Fruit fly (Drosophila melanogaster): ENCODE measurements around the gene Sfmbt.

Gene Sfmbt

DNA sequence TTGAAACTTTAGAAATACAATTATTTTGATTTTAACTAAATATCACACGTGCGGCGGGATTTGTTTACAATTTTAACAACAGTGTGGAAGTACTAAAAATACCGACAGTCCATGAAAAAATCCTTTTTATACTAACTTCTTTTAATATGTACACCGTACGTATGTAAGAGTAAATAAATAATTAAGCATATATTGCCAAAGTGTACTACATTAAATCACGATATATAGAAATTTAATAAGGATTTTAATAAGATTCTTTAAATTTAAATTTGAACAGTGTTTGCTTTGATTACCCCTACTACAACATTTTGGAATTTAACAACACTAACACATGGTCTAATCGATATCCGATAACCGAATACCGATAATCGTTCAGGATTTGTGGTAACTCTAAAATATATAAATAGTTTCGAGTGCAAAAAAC, 45.7 kb upstream of the Sfmbt start, which contains the start of the genes Ski6 and CG16812 (continued):
- TF ChIP-seq CG15269 (tag; optimal IDR thresholded peaks at IDR 0.05) (peak; percentile 83), tgo (GFP tag; IDR thresholded peaks at IDR 0.05) (peak; percentile 58; the same call in 2 of the 3 replicates), dati (GFP tag; IDR thresholded peaks at IDR 0.05) (no peak), HLH4C (GFP tag; IDR thresholded peaks at IDR 0.05; ENCODE audit: partially characterized antibody) (peak; percentile 42; the same call in 1 of the 3 replicates), CG2129 (GFP tag; IDR thresholded peaks at IDR 0.05; ENCODE audit: partially characterized antibody) (no peak), rib (GFP tag; IDR thresholded peaks at IDR 0.05) (no peak), Hr51 (GFP tag; optimal IDR thresholded peaks at IDR 0.05) (no peak), CG13894 (tag; optimal IDR thresholded peaks at IDR 0.05) (no peak), CrebB (tag; optimal IDR thresholded peaks at IDR 0.05) (peak; percentile 66), Optix (GFP tag; IDR thresholded peaks at IDR 0.05) (no peak), CG12219 (GFP tag; optimal IDR thresholded peaks at IDR 0.05) (no peak), tll (GFP tag; optimal IDR thresholded peaks at IDR 0.05) (no peak), fd102C (GFP tag; optimal IDR thresholded peaks at IDR 0.05) (no peak), phol (tag; optimal IDR thresholded peaks at IDR 0.05) (peak; percentile 82), insv (GFP tag; optimal IDR thresholded peaks at IDR 0.05) (peak in 1 of 2 experiments; percentile 33), Gsc (GFP tag; IDR thresholded peaks at IDR 0.05) (no peak), TFAM (GFP tag; optimal IDR thresholded peaks at IDR 0.05) (no peak), HLH3B (GFP tag; IDR thresholded peaks at IDR 0.05) (peak; percentile 64), MBD-R2 (GFP tag; IDR thresholded peaks at IDR 0.05) (peak; percentile 60; the same call in 1 of the 2 replicates), nom (GFP tag; optimal IDR thresholded peaks at IDR 0.05) (no peak), unpg (GFP tag; optimal IDR thresholded peaks at IDR 0.05) (no peak), gsb-n (tag; optimal IDR thresholded peaks at IDR 0.05) (peak; percentile 68), bcd (GFP tag; optimal IDR thresholded peaks at IDR 0.05) (peak; percentile 49), Mrtf (GFP tag; IDR thresholded peaks at IDR 0.05) (no peak), grau (tag; optimal IDR thresholded peaks at IDR 0.05) (peak; percentile 78), CG31224 (GFP tag; IDR thresholded peaks at IDR 0.05) (0 out of 2 replicates have a peak, but pooled peaks have one; percentile 10), CG18764 (GFP tag; optimal IDR thresholded peaks at IDR 0.05) (peak; percentile 47), az2 (GFP tag; optimal IDR thresholded peaks at IDR 0.05) (peak; percentile 71), CG34422 (GFP tag; IDR thresholded peaks at IDR 0.05) (no peak), Dll (GFP tag; IDR thresholded peaks at IDR 0.05; ENCODE audit: partially characterized antibody) (peak; percentile 51; the same call in 2 of the 4 replicates), lab (GFP tag; optimal IDR thresholded peaks at IDR 0.05) (no peak), bigmax (GFP tag; optimal IDR thresholded peaks at IDR 0.05) (no peak), fd3F (GFP tag; optimal IDR thresholded peaks at IDR 0.05) (peak; percentile 66), CG11093 (GFP tag; IDR thresholded peaks at IDR 0.05) (no peak), CG9932 (GFP tag; IDR thresholded peaks at IDR 0.05) (peak; percentile 78), tap (tag; optimal IDR thresholded peaks at IDR 0.05) (no peak), hkb (optimal IDR thresholded peaks at IDR 0.05) (no peak), hkb (GFP tag; IDR thresholded peaks at IDR 0.05) (peak; percentile 69), dm (GFP tag; optimal IDR thresholded peaks at IDR 0.05) (peak; percentile 43), CG3838 (GFP tag; optimal IDR thresholded peaks at IDR 0.05) (no peak), CG14441 (GFP tag; IDR thresholded peaks at IDR 0.05) (peak; percentile 54), croc (GFP tag; conservative IDR thresholded peaks at IDR 0.05) (no peak), D (optimal IDR thresholded peaks at IDR 0.05) (no peak), D (GFP tag; optimal IDR thresholded peaks at IDR 0.05) (no peak), p53 (GFP tag; optimal IDR thresholded peaks at IDR 0.05) (no peak), gcm2 (GFP tag; optimal IDR thresholded peaks at IDR 0.05) (no peak), org-1 (GFP tag; optimal IDR thresholded peaks at IDR 0.05) (no peak), CG12942 (GFP tag; optimal IDR thresholded peaks at IDR 0.05) (peak; percentile 60), D19A (tag; optimal IDR thresholded peaks at IDR 0.05) (no peak), nerfin-2 (GFP tag; IDR thresholded peaks at IDR 0.05; ENCODE audit: partially characterized antibody) (no peak), mirr (GFP tag; optimal IDR thresholded peaks at IDR 0.05) (no peak)
